Worm (Caenorhabditis elegans): Measurements from ENCODE around the gene atf-7.

- TF ChIP-seq nhr-28 (tag; optimal IDR thresholded peaks at IDR 0.05) (no peak), nhr-12 (tag; optimal IDR thresholded peaks at IDR 0.05) (no peak), ceh-82 (tag; optimal IDR thresholded peaks at IDR 0.05) (no peak), fos-1 (tag; optimal IDR thresholded peaks at IDR 0.05) (no peak), zag-1 (tag; optimal IDR thresholded peaks at IDR 0.05) (no peak), nhr-76 (tag; optimal IDR thresholded peaks at IDR 0.05) (no peak), snpc-4 (tag; optimal IDR thresholded peaks at IDR 0.05) (no peak), aly-2 (tag; optimal IDR thresholded peaks at IDR 0.05) (no peak), tbx-2 (tag; optimal IDR thresholded peaks at IDR 0.05) (no peak), ama-1 (optimal IDR thresholded peaks at IDR 0.05) (no peak)
Measured at ce11 chrIII:4495685-4496084, 3.2 kb downstream of the atf-7 start.
